Worm (Caenorhabditis elegans) whole organism, L1 larva: ENCODE results near the gene Y40H7A.10.

Experiments
- ama-1 ChIP-seq: fragments of 150-350 bp; optimal IDR thresholded peaks from 2 replicates; lab custom pipeline; 2014
- ceh-8 ChIP-seq: fragments of 200-800 bp; sonication (Bioruptor generic); optimal IDR thresholded peaks from 2 replicates; lab custom pipeline; 2018; ENCODE audit warnings: mild to moderate bottlenecking, missing genetic modification characterization, moderate library complexity, missing compliant biosample characterization
- ces-1 ChIP-seq: fragments of 150-350 bp; optimal IDR thresholded peaks from 2 replicates; lab custom pipeline; 2014; ENCODE audit warnings: missing biosample characterization, missing genetic modification reagents, missing genetic modification characterization
- dpl-1 ChIP-seq, 3 experiments: fragments of 150-350 bp in 2 of 3; sonication (generic microtip) in 1 of 3; optimal IDR thresholded peaks; 2 replicates each; lab custom pipeline; 2014 to 2017; ENCODE audit warnings: missing biosample characterization in 3 of 3, missing genetic modification characterization in 3 of 3, missing genetic modification reagents in 3 of 3
- hlh-4 ChIP-seq: sonication (generic microtip); optimal IDR thresholded peaks from 2 replicates; lab custom pipeline; 2016; ENCODE audit warnings: mild to moderate bottlenecking, missing genetic modification characterization, missing compliant biosample characterization
- lin-35 ChIP-seq, 2 experiments: fragments of 150-350 bp; optimal IDR thresholded peaks; 2 replicates each; lab custom pipeline; 2014; ENCODE audit warnings: missing biosample characterization in 2 of 2, missing genetic modification characterization in 2 of 2, missing genetic modification reagents in 2 of 2
- lin-39 ChIP-seq: fragments of 150-350 bp; optimal IDR thresholded peaks from 2 replicates; lab custom pipeline; 2014; ENCODE audit warnings: missing biosample characterization, missing genetic modification reagents, missing genetic modification characterization
- nhr-11 ChIP-seq: fragments of 150-350 bp; optimal IDR thresholded peaks from 2 replicates; lab custom pipeline; 2014; ENCODE audit warnings: missing biosample characterization, missing genetic modification characterization
- nhr-12 ChIP-seq: sonication (generic microtip); optimal IDR thresholded peaks from 2 replicates; lab custom pipeline; 2017; ENCODE audit warnings: missing biosample characterization, missing genetic modification characterization
- nhr-237 ChIP-seq: fragments of 150-350 bp; optimal IDR thresholded peaks from 2 replicates; lab custom pipeline; 2014; ENCODE audit warnings: missing biosample characterization, missing genetic modification characterization
- nhr-28 ChIP-seq: fragments of 150-350 bp; optimal IDR thresholded peaks from 2 replicates; lab custom pipeline; 2014; ENCODE audit warnings: missing biosample characterization, missing genetic modification characterization
- nhr-76 ChIP-seq: sonication (generic microtip); optimal IDR thresholded peaks from 2 replicates; lab custom pipeline; 2017; ENCODE audit warnings: missing biosample characterization, missing genetic modification characterization
- pqm-1 ChIP-seq: sonication (generic microtip); optimal IDR thresholded peaks from 3 replicates; lab custom pipeline; 2017; ENCODE audit warnings: missing biosample characterization, missing genetic modification characterization
- zag-1 ChIP-seq: fragments of 150-350 bp; optimal IDR thresholded peaks from 2 replicates; lab custom pipeline; 2014; ENCODE audit warnings: missing biosample characterization, missing genetic modification characterization

ce11 chrIV:15214694-15215093 lies 703 bp downstream of the Y40H7A.10 start:
- TF ChIP-seq nhr-12 (tag; lab: Kevin White, UChicago) (no peak), nhr-76 (no peak), nhr-28 (tag; lab: Kevin White, UChicago) (no peak), lin-39 (tag; lab: Kevin White, UChicago) (no peak), pqm-1 (tag; lab: Kevin White, UChicago) (no peak), zag-1 (tag; lab: Kevin White, UChicago) (no peak), nhr-237 (no peak), lin-35 (GFP tag; optimal IDR thresholded peaks at IDR 0.05; lab: Kevin White, UChicago) (no peak), ceh-8 (GFP tag; lab: Kevin White, UChicago) (no peak), hlh-4 (no peak), ces-1 (GFP tag; lab: Kevin White, UChicago) (no peak), nhr-11 (tag; lab: Kevin White, UChicago) (no peak), dpl-1 (GFP tag; optimal IDR thresholded peaks at IDR 0.05; lab: Kevin White, UChicago) (no peak), ama-1 (lab: Kevin White, UChicago) (no peak)
